Fruit fly (Drosophila melanogaster) whole organism, embryonic: ENCODE results near the gene dj-1beta.
A peak's percentile ranks its signal among the peaks of the same experiment; 100 is the strongest.

Experiments
- CG10543 ChIP-seq: fragments of 200-800 bp; sonication (Bioruptor generic); optimal IDR thresholded peaks from 3 replicates; lab custom pipeline; 2017; ENCODE audit warnings: missing biosample characterization, mild to moderate bottlenecking, missing genetic modification characterization, moderate library complexity
- CG11723 ChIP-seq: fragments of 200-800 bp; sonication (Bioruptor generic); optimal IDR thresholded peaks from 2 replicates; lab custom pipeline; 2017; ENCODE audit warnings: missing biosample characterization, mild to moderate bottlenecking, missing genetic modification characterization
- CG12071 ChIP-seq: fragments of 200-800 bp; sonication (Bioruptor generic); optimal IDR thresholded peaks from 3 replicates; lab custom pipeline; 2018; ENCODE audit warnings: missing biosample characterization, mild to moderate bottlenecking, missing genetic modification characterization
- CG14667 ChIP-seq: fragments of 200-800 bp; sonication (Bioruptor generic); IDR thresholded peaks from 2 replicates; pipeline ENCODE4 v1.3.6; 2022; ENCODE audit warnings: missing biosample characterization, missing genetic modification characterization
- CG14965 ChIP-seq: fragments of 200-800 bp; sonication (Bioruptor generic); optimal IDR thresholded peaks from 2 replicates; lab custom pipeline; 2016; ENCODE audit warnings: missing biosample characterization, missing genetic modification characterization, borderline replicate concordance
- CG1602 ChIP-seq: fragments of 200-800 bp; sonication (Bioruptor generic); optimal IDR thresholded peaks from 3 replicates; lab custom pipeline; 2016; ENCODE audit warnings: missing biosample characterization, missing genetic modification characterization
- CG1603 ChIP-seq: fragments of 200-800 bp; sonication (Bioruptor generic); optimal IDR thresholded peaks from 2 replicates; lab custom pipeline; 2019; ENCODE audit warnings: missing biosample characterization, mild to moderate bottlenecking, missing genetic modification characterization, moderate library complexity
- CG16815 ChIP-seq: fragments of 200-800 bp; sonication (Bioruptor generic); optimal IDR thresholded peaks from 3 replicates; lab custom pipeline; 2017; ENCODE audit warnings: missing biosample characterization, mild to moderate bottlenecking, missing genetic modification characterization
- CG18262 ChIP-seq: fragments of 200-800 bp; optimal IDR thresholded peaks from 3 replicates; lab custom pipeline; 2019; ENCODE audit warnings: missing biosample characterization, mild to moderate bottlenecking, missing genetic modification characterization, moderate library complexity
- CG2712 ChIP-seq: fragments of 200-800 bp; optimal IDR thresholded peaks from 3 replicates; lab custom pipeline; 2019; ENCODE audit warnings: missing biosample characterization, mild to moderate bottlenecking, missing genetic modification characterization, moderate library complexity
- CG2889 ChIP-seq: fragments of 200-800 bp; sonication (Bioruptor generic); IDR thresholded peaks from 3 replicates; pipeline ENCODE4 v1.3.6; 2022; ENCODE audit warnings: missing biosample characterization, missing genetic modification characterization
- CG30403 ChIP-seq: fragments of 200-800 bp; sonication (Bioruptor generic); optimal IDR thresholded peaks from 3 replicates; lab custom pipeline; 2016; ENCODE audit warnings: missing biosample characterization, missing genetic modification characterization
- CG31224 ChIP-seq: fragments of 200-800 bp; sonication (Bioruptor generic); IDR thresholded peaks from 2 replicates; pipeline ENCODE4 v1.3.6; 2022; ENCODE audit warnings: missing biosample characterization, missing genetic modification characterization
- CG31365 ChIP-seq: fragments of 200-800 bp; sonication (Bioruptor generic); optimal IDR thresholded peaks from 2 replicates; lab custom pipeline; 2018; ENCODE audit warnings: missing biosample characterization, mild to moderate bottlenecking, missing genetic modification characterization
- CG32532 ChIP-seq: fragments of 200-800 bp; sonication (Bioruptor generic); IDR thresholded peaks from 2 replicates; pipeline ENCODE4 v1.3.6; 2022; ENCODE audit warnings: missing biosample characterization, missing genetic modification characterization
- CG3847 ChIP-seq: fragments of 200-800 bp; sonication (Bioruptor generic); IDR thresholded peaks from 2 replicates; pipeline ENCODE4 v1.3.6; 2022; ENCODE audit warnings: missing biosample characterization, missing genetic modification characterization
- CG4730 ChIP-seq: fragments of 200-800 bp; sonication (Bioruptor generic); IDR thresholded peaks from 2 replicates; pipeline ENCODE4 v1.3.6; 2022; ENCODE audit warnings: missing biosample characterization, missing genetic modification characterization
- CG4820 ChIP-seq: fragments of 200-800 bp; sonication (Bioruptor generic); optimal IDR thresholded peaks from 3 replicates; lab custom pipeline; 2016; ENCODE audit warnings: missing biosample characterization, missing genetic modification characterization
- CG8765 ChIP-seq: fragments of 200-800 bp; sonication (Bioruptor generic); IDR thresholded peaks from 2 replicates; pipeline ENCODE4 v1.3.6; 2022; ENCODE audit warnings: missing biosample characterization, missing genetic modification characterization
- Dref ChIP-seq: fragments of 200-800 bp; sonication (Bioruptor generic); IDR thresholded peaks from 2 replicates; pipeline ENCODE4 v1.3.6; 2022; ENCODE audit warnings: missing biosample characterization, missing genetic modification characterization
- ERR ChIP-seq: fragments of 200-800 bp; sonication (Bioruptor generic); optimal IDR thresholded peaks from 2 replicates; lab custom pipeline; 2016; ENCODE audit warnings: missing biosample characterization, missing genetic modification characterization
- Fer3 ChIP-seq: fragments of 200-800 bp; sonication (Bioruptor generic); optimal IDR thresholded peaks from 2 replicates; lab custom pipeline; 2018; ENCODE audit warnings: missing biosample characterization, mild to moderate bottlenecking, missing genetic modification characterization, moderate library complexity
- HLH54F ChIP-seq: fragments of 200-800 bp; sonication (Bioruptor generic); optimal IDR thresholded peaks from 3 replicates; lab custom pipeline; 2016; ENCODE audit warnings: missing biosample characterization, missing genetic modification characterization
- Hr51 ChIP-seq, 2 experiments: fragments of 200-800 bp; sonication (Bioruptor generic); optimal IDR thresholded peaks; 2 replicates in 1 of 2; 3 replicates in 1 of 2; lab custom pipeline; 2016 to 2018; ENCODE audit warnings: missing biosample characterization in 2 of 2, missing genetic modification characterization in 2 of 2, mild to moderate bottlenecking in 1 of 2, moderate library complexity in 1 of 2
- Hr78 ChIP-seq, 2 experiments: fragments of 200-800 bp in 1 of 2; fragments of >200 bp in 1 of 2; sonication (Bioruptor generic) in 1 of 2; optimal IDR thresholded peaks; 2 replicates each; lab custom pipeline; 2017 to 2019; ENCODE audit warnings: missing biosample characterization in 2 of 2, missing genetic modification characterization in 2 of 2, mild to moderate bottlenecking in 1 of 2, moderate library complexity in 1 of 2
- MBD-R2 ChIP-seq: fragments of 200-800 bp; sonication (Bioruptor generic); IDR thresholded peaks from 2 replicates; pipeline ENCODE4 v1.3.6; 2022; ENCODE audit warnings: missing biosample characterization, missing genetic modification characterization
- Med ChIP-seq: fragments of 200-800 bp; sonication (Bioruptor generic); peaks from one replicate; lab custom pipeline; 2016; ENCODE audit warnings: missing biosample characterization, missing genetic modification characterization, mild to moderate bottlenecking, inconsistent platforms, moderate library complexity
- Mrtf ChIP-seq: fragments of 200-800 bp; sonication (Bioruptor generic); IDR thresholded peaks from 3 replicates; pipeline ENCODE4 v1.3.6; 2022; ENCODE audit warnings: missing biosample characterization, missing genetic modification characterization
- NK7.1 ChIP-seq: fragments of 200-800 bp; sonication (Bioruptor generic); optimal IDR thresholded peaks from 3 replicates; lab custom pipeline; 2016; ENCODE audit warnings: missing biosample characterization, missing genetic modification characterization
- Oli ChIP-seq: fragments of 200-800 bp; sonication (Bioruptor generic); optimal IDR thresholded peaks from 2 replicates; lab custom pipeline; 2018; ENCODE audit warnings: missing biosample characterization, mild to moderate bottlenecking, missing genetic modification characterization, moderate library complexity
- Sox102F ChIP-seq: fragments of 200-800 bp; sonication (Bioruptor generic); optimal IDR thresholded peaks from 2 replicates; lab custom pipeline; 2018; ENCODE audit warnings: missing biosample characterization, mild to moderate bottlenecking, missing genetic modification characterization, moderate library complexity
- ab ChIP-seq: fragments of 200-800 bp; sonication (Bioruptor generic); optimal IDR thresholded peaks from 2 replicates; lab custom pipeline; 2016; ENCODE audit warnings: missing biosample characterization, missing genetic modification characterization
- bab2 ChIP-seq: fragments of 200-800 bp; sonication (Bioruptor generic); optimal IDR thresholded peaks from 2 replicates; lab custom pipeline; 2016; ENCODE audit warnings: missing biosample characterization, missing genetic modification characterization
- chn ChIP-seq: fragments of 200-800 bp; sonication (Bioruptor generic); optimal IDR thresholded peaks from 2 replicates; lab custom pipeline; 2016; ENCODE audit warnings: missing biosample characterization, missing genetic modification characterization
- da ChIP-seq: fragments of 200-800 bp; sonication (Bioruptor generic); optimal IDR thresholded peaks from 2 replicates; lab custom pipeline; 2016; ENCODE audit warnings: missing biosample characterization, missing genetic modification characterization
- dmrt99B ChIP-seq: fragments of 200-800 bp; sonication (Bioruptor generic); optimal IDR thresholded peaks from 2 replicates; lab custom pipeline; 2018; ENCODE audit warnings: missing biosample characterization, mild to moderate bottlenecking, missing genetic modification characterization, moderate library complexity
- dpn ChIP-seq, 2 experiments: fragments of 200-800 bp; sonication (Bioruptor generic); optimal IDR thresholded peaks; 3 replicates each; lab custom pipeline; 2016; ENCODE audit warnings: missing biosample characterization in 2 of 2, missing genetic modification characterization in 2 of 2
- dysf ChIP-seq: fragments of 200-800 bp; sonication (Bioruptor generic); IDR thresholded peaks from 3 replicates; pipeline ENCODE4 v1.3.6; 2022; ENCODE audit warnings: missing biosample characterization, missing genetic modification characterization
- kah ChIP-seq: fragments of 200-800 bp; sonication (Bioruptor generic); optimal IDR thresholded peaks from 2 replicates; lab custom pipeline; 2018; ENCODE audit warnings: missing biosample characterization, mild to moderate bottlenecking, missing genetic modification characterization
- lola ChIP-seq, 3 experiments: fragments of >200 bp in 2 of 3; fragments of 200-800 bp in 1 of 3; sonication (Bioruptor generic) in 1 of 3; optimal IDR thresholded peaks; 2 replicates each; lab custom pipeline; 2017 to 2019; ENCODE audit warnings: missing biosample characterization in 3 of 3, missing genetic modification characterization in 3 of 3, mild to moderate bottlenecking in 1 of 3, moderate library complexity in 1 of 3
- nmo ChIP-seq: fragments of 200-800 bp; sonication (Bioruptor generic); optimal IDR thresholded peaks from 2 replicates; lab custom pipeline; 2018; ENCODE audit warnings: missing biosample characterization, mild to moderate bottlenecking, missing genetic modification characterization, moderate library complexity
- oc ChIP-seq: fragments of 200-800 bp; sonication (Bioruptor generic); optimal IDR thresholded peaks from 2 replicates; lab custom pipeline; 2018; ENCODE audit warnings: missing biosample characterization, mild to moderate bottlenecking, missing genetic modification characterization, moderate library complexity
- otp ChIP-seq: fragments of 200-800 bp; sonication (Bioruptor generic); IDR thresholded peaks from 3 replicates; pipeline ENCODE4, ENCODE4 v1.3.6; 2022; ENCODE audit warnings: missing biosample characterization, missing genetic modification characterization
- pb ChIP-seq: fragments of 200-800 bp; sonication (Bioruptor generic); optimal IDR thresholded peaks from 3 replicates; lab custom pipeline; 2016; ENCODE audit warnings: missing biosample characterization, missing genetic modification characterization
- pzg ChIP-seq: fragments of 200-800 bp; sonication (Bioruptor generic); optimal IDR thresholded peaks from 3 replicates; lab custom pipeline; 2018; ENCODE audit warnings: missing biosample characterization, mild to moderate bottlenecking, missing genetic modification characterization, moderate library complexity
- sd ChIP-seq: fragments of 200-800 bp; sonication (Bioruptor generic); optimal IDR thresholded peaks from 3 replicates; lab custom pipeline; 2018; ENCODE audit warnings: missing biosample characterization, mild to moderate bottlenecking, missing genetic modification characterization, moderate library complexity
- slbo ChIP-seq: fragments of 200-800 bp; sonication (Bioruptor generic); IDR thresholded peaks from 2 replicates; pipeline ENCODE4 v1.3.6; 2022; ENCODE audit warnings: missing biosample characterization, missing genetic modification characterization
- stc ChIP-seq: fragments of 200-800 bp; sonication (Bioruptor generic); IDR thresholded peaks from 2 replicates; pipeline ENCODE4 v1.3.6; 2022; ENCODE audit warnings: missing biosample characterization, missing genetic modification characterization
- tio ChIP-seq: fragments of 200-800 bp; sonication (Bioruptor generic); optimal IDR thresholded peaks from 2 replicates; lab custom pipeline; 2017; ENCODE audit warnings: missing biosample characterization, missing genetic modification characterization, inconsistent platforms
- unpg ChIP-seq: fragments of 200-800 bp; sonication (Bioruptor generic); optimal IDR thresholded peaks from 3 replicates; lab custom pipeline; 2018; ENCODE audit warnings: missing biosample characterization, mild to moderate bottlenecking, missing genetic modification characterization, moderate library complexity

Gene dj-1beta

DNA sequence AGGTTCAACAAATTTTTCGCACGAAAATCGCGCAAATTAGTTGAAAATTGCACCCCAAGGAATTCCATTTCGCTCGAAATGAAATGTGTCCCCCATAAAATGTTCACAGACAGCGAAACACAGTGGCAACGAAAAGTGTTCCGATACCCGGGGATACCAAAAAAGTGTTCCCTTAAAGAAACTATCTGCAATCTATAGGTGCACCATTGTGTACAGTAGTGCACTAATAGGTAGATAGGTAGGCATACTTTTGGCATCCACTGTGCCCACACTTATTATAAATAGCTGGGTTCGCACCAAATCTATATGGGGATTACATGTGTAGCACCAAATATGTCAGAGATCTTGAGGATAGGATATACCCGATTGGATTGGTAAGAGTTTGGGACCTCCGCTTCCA, 10.2 kb upstream of the dj-1beta start (continued):
- no peak for TF ChIP-seq chn (GFP tag; lab: Kevin White, UChicago)
- TF ChIP-seq da (GFP tag; lab: Kevin White, UChicago), result no peak
- no peak for TF ChIP-seq CG11723
- peak; percentile 63; the same call in 2 of the 3 replicates for TF ChIP-seq otp (GFP tag; lab: Robert Waterston, UW)
- TF ChIP-seq HLH54F (GFP tag; lab: Kevin White, UChicago), result peak; percentile 63
- TF ChIP-seq CG10543 (GFP tag; lab: Kevin White, UChicago), result no peak
- peak; percentile 61; the same call in 1 of the 3 replicates for TF ChIP-seq CG2889 (GFP tag; lab: Robert Waterston, UW)
- peak; percentile 57 for TF ChIP-seq Oli
- peak; percentile 59 for TF ChIP-seq nmo
- TF ChIP-seq dpn (GFP tag; optimal IDR thresholded peaks at IDR 0.05; lab: Kevin White, UChicago), result peak; percentile 66 to 71
- TF ChIP-seq slbo (GFP tag; lab: Robert Waterston, UW), result peak; percentile 91
- TF ChIP-seq Mrtf, result peak; percentile 70
- TF ChIP-seq CG30403, result peak; percentile 42
- TF ChIP-seq CG18262, result peak; percentile 46
- TF ChIP-seq oc (tag; lab: Kevin White, UChicago), result peak; percentile 54
- TF ChIP-seq CG14667 (GFP tag; lab: Robert Waterston, UW), result peak; percentile 63; the same call in 1 of the 2 replicates
- TF ChIP-seq ERR, result peak; percentile 32
- peak; percentile 61 for TF ChIP-seq CG1602 (GFP tag; lab: Kevin White, UChicago)
- TF ChIP-seq CG4820 (GFP tag; lab: Kevin White, UChicago), result peak; percentile 32
- peak; percentile 95 for TF ChIP-seq Med (GFP tag; lab: Kevin White, UChicago)
- peak; percentile 44 for TF ChIP-seq Fer3 (tag; lab: Kevin White, UChicago)
- peak; percentile 57 for TF ChIP-seq unpg (GFP tag; lab: Kevin White, UChicago)
- TF ChIP-seq stc (GFP tag; lab: Robert Waterston, UW), result peak; percentile 51
- TF ChIP-seq CG12071 (GFP tag; lab: Kevin White, UChicago), result peak; percentile 49
- peak; percentile 40 for TF ChIP-seq ab (GFP tag; lab: Kevin White, UChicago)
- TF ChIP-seq kah, result peak; percentile 14
- TF ChIP-seq CG14965 (GFP tag; lab: Kevin White, UChicago), result no peak
- TF ChIP-seq NK7.1 (GFP tag; lab: Kevin White, UChicago), result no peak
- TF ChIP-seq CG32532 (GFP tag; lab: Robert Waterston, UW), result peak; percentile 81
- no peak for TF ChIP-seq pzg
- peak; percentile 76 for TF ChIP-seq CG1603 (tag; lab: Kevin White, UChicago)
- TF ChIP-seq Hr51 (GFP tag; optimal IDR thresholded peaks at IDR 0.05; lab: Kevin White, UChicago), result peak; percentile 35 to 57
- no peak for TF ChIP-seq Hr78 (GFP tag; optimal IDR thresholded peaks at IDR 0.05; lab: Kevin White, UChicago)
- TF ChIP-seq dmrt99B, result peak; percentile 57
- TF ChIP-seq CG8765, result peak; percentile 42; the same call in 1 of the 2 replicates
- TF ChIP-seq CG31224 (GFP tag; lab: Robert Waterston, UW), result peak; percentile 78
- peak in 1 of 3 experiments; percentile 18 for TF ChIP-seq lola (GFP tag; optimal IDR thresholded peaks at IDR 0.05; lab: Kevin White, UChicago)
- no peak for TF ChIP-seq pb (GFP tag; lab: Kevin White, UChicago)
- peak; percentile 48; the same call in 1 of the 2 replicates for TF ChIP-seq MBD-R2 (GFP tag; lab: Robert Waterston, UW)
- TF ChIP-seq CG3847 (GFP tag; lab: Robert Waterston, UW), result peak; percentile 63
- TF ChIP-seq CG4730 (GFP tag; lab: Robert Waterston, UW), result peak; percentile 54
- TF ChIP-seq sd (tag; lab: Kevin White, UChicago), result no peak
- TF ChIP-seq CG31365 (tag; lab: Kevin White, UChicago), result peak; percentile 4
- peak; percentile 41 for TF ChIP-seq CG2712 (tag; lab: Kevin White, UChicago)
- peak; percentile 66 for TF ChIP-seq Sox102F
- peak; percentile 40 for TF ChIP-seq bab2
- peak; percentile 49 for TF ChIP-seq CG16815 (GFP tag; lab: Kevin White, UChicago)
- peak; percentile 79 for TF ChIP-seq dysf
- peak; percentile 27; the same call in 1 of the 2 replicates for TF ChIP-seq Dref (GFP tag; lab: Robert Waterston, UW)
- peak; percentile 45 for TF ChIP-seq tio (GFP tag; lab: Kevin White, UChicago)
